Worm (Caenorhabditis elegans): ENCODE data around the gene F35H12.6.

Gene F35H12.6

DNA sequence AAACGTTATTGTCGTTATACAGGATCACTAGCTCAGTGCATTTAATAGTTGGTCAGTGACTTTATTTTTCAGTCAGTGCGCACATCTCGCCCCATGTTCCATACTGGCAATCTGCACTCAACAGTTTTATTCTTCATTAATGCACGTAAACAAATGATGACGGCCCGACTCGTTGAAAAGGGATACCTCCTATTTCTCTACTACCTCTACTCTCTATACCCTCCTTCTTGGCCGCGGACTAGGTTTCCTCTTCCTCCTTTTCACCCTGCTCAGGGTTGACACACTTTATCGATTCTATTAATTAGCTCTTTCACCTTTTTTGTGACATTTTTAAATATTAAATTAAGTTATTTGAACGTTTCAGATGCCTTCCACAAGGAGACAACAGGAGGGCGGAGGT lies 2.4 kb downstream of the F35H12.6 start, which contains the start of gene sel-12:
sel-12 (plus strand) TSS at position 358 of the 400 bp plus-strand sequence.
- no peak for TF ChIP-seq W03F9.2 (tag; optimal IDR thresholded peaks at IDR 0.05)
- TF ChIP-seq him-1 (tag; optimal IDR thresholded peaks at IDR 0.05): no peak
- TF ChIP-seq dao-5 (tag; optimal IDR thresholded peaks at IDR 0.05): no peak

DNA sequence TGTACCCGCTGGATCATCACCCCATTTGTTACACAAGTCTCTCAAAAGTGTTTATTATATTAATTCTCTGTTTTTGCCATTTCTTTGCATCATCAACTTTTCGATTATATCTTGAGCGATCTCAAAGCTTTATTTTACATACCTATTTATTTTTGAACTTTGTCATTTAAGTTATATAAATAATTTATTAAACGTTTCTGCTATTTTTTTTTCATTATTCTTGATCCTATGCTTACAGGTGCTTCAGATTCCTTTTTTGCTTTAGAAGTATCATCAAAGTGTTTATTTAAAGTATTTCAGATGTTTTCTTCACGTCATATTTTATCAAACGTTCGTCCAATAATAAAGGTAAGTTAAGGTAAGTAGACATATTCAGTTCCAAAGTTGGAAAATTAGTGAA lies 5.0 kb downstream of the F35H12.6 start, which contains the start of gene F35H12.5:
F35H12.5 (plus strand) TSS at position 301 of the 400 bp plus-strand sequence.
- TF ChIP-seq him-1 (tag; optimal IDR thresholded peaks at IDR 0.05) (no peak), dao-5 (tag; optimal IDR thresholded peaks at IDR 0.05) (no peak), W03F9.2 (tag; optimal IDR thresholded peaks at IDR 0.05) (no peak)

DNA sequence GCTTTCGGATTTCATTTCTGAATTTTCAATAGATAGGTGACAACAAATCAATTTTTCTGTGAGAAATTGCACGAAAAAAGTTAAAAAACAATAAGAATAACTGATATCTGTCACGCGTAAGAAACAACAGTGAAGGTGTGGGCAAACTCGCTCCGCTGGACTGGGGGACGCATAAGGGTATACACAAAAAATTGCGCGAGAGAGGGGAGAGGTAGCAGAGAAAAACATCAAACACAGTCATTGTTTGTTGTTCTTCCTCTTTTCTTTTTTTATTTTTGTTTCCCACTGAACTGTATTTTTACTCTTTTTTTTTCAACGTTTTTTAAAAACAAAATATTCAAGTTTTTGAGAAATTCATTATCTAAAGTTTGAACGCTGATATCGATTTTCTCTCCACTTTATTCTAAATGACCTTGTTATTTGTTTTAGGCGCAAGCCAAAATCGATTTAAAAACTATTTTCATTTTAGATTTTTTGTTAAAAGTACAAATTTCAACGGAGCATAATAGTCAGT lies 11.5 kb downstream of the F35H12.6 start, which contains the start of the genes pifk-1 and tbc-11:
pifk-1 (minus strand) TSS at position 17 of the 514 bp plus-strand sequence.
tbc-11 (plus strand) TSS at position 464 of the 514 bp plus-strand sequence.
- TF ChIP-seq him-1 (tag; optimal IDR thresholded peaks at IDR 0.05): no peak
- peak; percentile 63 for TF ChIP-seq W03F9.2 (tag; optimal IDR thresholded peaks at IDR 0.05)

DNA sequence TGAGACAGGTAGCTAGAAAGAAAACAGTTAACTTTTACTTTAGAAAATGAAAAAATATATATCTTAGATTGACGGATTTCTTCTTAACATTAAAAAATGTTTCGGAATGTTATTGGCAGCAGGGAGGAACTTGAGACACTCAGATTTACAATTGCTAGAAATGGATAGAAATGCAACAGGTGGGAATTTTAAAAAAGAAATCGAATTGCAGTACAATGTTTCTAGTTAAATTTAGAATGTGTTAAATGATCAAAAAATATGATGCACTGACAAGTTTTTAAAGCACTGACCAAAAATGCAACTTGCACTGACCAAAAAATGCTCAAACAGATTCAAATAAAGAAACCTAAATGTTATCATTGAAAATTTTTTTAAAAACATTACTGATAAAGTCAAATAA lies 13.0 kb downstream of the F35H12.6 start:
- TF ChIP-seq him-1 (tag; optimal IDR thresholded peaks at IDR 0.05) (no peak), dao-5 (tag; optimal IDR thresholded peaks at IDR 0.05) (no peak), W03F9.2 (tag; optimal IDR thresholded peaks at IDR 0.05) (no peak)

DNA sequence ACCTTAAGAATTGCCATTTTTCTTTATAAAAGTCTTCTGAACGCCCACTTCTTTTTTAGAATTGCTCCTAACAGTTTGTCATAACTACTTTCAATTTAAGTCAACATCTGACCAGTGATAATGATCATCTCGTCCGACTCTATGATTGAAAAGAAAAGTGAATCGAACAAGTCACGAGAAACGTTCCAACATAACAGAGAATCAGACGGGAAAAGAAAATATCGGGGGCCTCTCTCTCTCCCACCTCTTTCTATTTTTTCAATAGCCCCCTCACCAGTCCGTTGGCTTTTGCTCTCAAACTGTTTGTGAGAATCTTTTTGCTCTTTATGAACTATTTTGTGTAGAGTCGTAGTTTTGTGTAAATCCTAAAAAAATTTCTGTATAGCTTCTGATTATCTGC lies 14.5 kb downstream of the F35H12.6 start:
- TF ChIP-seq him-1 (tag; optimal IDR thresholded peaks at IDR 0.05) (no peak), W03F9.2 (tag; optimal IDR thresholded peaks at IDR 0.05) (no peak), dao-5 (tag; optimal IDR thresholded peaks at IDR 0.05) (no peak)

DNA sequence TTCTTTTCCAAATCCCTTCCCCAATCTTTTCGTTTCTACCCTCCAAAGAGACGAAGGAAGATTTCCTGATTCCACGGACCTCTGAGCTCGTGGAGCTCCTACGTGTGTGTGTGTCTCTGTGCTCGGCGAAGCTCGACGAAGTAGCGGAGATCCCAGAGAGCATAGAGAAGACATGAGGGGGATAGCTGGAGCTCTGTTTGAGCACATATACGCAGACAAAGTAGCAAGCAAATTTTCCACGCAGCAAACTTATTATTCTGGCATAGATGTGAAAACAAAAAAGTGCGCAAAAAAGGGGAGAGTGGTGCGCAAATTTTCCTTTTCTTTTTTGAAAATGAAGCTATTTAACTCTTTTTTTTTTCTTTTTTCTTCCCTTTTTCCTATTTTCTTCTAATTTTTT lies 19.8 kb downstream of the F35H12.6 start:
- TF ChIP-seq W03F9.2 (tag; optimal IDR thresholded peaks at IDR 0.05) (no peak), dao-5 (tag; optimal IDR thresholded peaks at IDR 0.05) (no peak), him-1 (tag; optimal IDR thresholded peaks at IDR 0.05) (peak; percentile 60)

DNA sequence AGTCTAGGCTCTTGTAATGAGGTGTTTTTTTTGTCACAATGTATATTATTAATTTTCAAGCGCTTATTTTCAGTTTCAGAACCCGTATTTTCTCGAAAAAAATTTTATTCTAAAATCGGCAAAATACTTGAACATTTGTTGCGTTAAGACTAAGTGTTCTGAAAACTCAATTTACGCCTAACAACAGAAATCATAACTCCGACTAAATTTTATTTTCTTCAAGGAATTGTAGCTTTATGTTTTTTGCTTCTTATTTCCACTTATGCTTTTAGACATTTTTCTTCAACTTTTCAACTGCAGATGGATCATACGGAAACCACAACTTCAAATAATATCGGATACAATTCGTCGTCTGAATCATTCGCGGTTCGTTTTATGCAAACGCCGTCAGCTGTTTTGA lies 20.4 kb downstream of the F35H12.6 start, which contains the start of gene F35H12.1:
F35H12.1 (plus strand) TSS at position 301 of the 400 bp plus-strand sequence.
- no peak for TF ChIP-seq dao-5 (tag; optimal IDR thresholded peaks at IDR 0.05)
- TF ChIP-seq W03F9.2 (tag; optimal IDR thresholded peaks at IDR 0.05): no peak
- no peak for TF ChIP-seq him-1 (tag; optimal IDR thresholded peaks at IDR 0.05)

DNA sequence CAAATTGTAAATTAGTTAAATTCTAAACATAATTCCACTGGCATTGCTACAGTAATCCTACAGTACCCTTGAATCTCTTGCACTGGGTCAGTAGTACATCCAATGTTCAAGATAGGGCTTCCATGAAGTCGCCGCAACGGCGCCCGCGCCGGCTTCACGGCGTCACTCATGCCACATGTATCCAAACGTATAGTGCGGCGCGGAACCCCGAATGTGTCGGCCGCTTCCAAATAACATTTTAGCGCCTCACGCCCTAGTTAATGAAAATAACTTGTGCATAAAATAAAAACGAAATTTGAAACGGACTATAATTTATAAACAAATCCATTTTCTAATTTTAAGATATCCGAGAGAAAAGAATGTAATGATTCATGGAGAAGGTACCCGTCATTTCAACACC lies 22.9 kb downstream of the F35H12.6 start:
- TF ChIP-seq W03F9.2 (tag; optimal IDR thresholded peaks at IDR 0.05) (no peak), dao-5 (tag; optimal IDR thresholded peaks at IDR 0.05) (no peak), him-1 (tag; optimal IDR thresholded peaks at IDR 0.05) (no peak)

DNA sequence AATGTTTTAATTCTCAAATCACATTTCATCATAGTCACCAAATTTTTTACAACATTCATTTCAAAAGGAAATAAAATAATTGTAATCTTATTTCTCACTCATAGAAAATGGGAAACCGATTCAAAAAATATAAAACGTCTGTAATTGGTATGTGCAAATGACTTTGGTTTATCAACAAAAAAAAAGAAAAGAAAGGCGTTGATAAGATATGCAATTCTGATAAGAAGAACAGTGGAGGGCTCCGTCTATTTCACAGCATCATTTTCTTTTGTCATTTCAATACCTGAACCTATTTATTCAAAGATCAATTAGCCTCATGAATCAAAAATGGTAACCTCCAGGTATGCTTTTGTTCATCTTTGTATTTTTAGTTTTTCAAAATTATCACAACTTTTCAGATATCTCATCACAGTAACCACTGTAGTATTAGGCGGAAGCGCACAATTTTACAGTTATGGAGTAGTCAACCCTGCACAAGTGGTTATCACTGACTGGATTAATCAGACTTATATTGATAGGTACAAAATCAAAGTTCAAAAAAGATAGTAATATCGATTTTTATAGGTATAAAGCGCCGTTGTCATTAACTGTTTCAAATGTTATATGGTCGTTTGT lies 25.3 kb downstream of the F35H12.6 start, which contains the start of gene F53H8.3:
F53H8.3 (plus strand) TSS at position 275 of the 615 bp plus-strand sequence.
- no peak for TF ChIP-seq W03F9.2 (tag; optimal IDR thresholded peaks at IDR 0.05)
- TF ChIP-seq him-1 (tag; optimal IDR thresholded peaks at IDR 0.05): no peak
- TF ChIP-seq dao-5 (tag; optimal IDR thresholded peaks at IDR 0.05): no peak

DNA sequence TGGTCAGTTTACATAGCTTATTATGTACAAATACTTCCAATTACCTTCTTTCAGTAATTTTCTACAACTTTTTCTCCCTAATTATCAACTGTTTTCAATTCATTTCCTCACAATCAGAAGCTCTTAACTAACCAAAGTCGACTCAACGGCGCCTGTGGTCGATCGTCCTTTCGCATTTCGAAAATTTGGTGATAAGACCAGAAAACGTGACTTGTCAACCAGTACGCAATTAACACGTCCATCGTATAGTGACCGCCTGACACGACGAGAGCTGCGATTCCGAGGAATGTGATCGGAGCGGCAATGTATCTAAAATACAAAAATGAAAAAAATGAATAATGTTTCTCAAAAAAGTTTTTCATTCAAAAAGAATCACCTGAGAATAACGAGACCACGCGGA lies 32.6 kb downstream of the F35H12.6 start:
- TF ChIP-seq W03F9.2 (tag; optimal IDR thresholded peaks at IDR 0.05) (no peak), dao-5 (tag; optimal IDR thresholded peaks at IDR 0.05) (no peak), him-1 (tag; optimal IDR thresholded peaks at IDR 0.05) (no peak)

DNA sequence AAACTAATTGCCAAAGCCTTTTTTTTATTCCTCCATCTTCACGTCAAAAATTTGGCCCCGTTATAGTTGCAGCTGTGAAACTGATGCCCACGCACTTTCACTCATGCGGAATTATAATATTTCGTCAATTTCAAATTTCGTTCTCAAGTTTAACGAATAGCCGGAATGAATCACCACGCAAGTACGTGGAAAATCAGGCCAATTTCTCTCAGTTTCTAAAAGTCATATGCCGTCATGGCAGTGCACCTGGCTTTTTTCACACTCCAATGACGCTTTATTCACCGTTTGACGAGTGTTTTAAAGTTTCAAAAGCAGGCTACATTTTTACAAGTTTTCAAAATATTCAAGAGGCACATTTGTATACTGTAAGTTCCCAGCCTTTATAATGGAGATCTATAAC lies 34.8 kb downstream of the F35H12.6 start:
- TF ChIP-seq him-1 (tag; optimal IDR thresholded peaks at IDR 0.05) (no peak), dao-5 (tag; optimal IDR thresholded peaks at IDR 0.05) (no peak), W03F9.2 (tag; optimal IDR thresholded peaks at IDR 0.05) (no peak)

DNA sequence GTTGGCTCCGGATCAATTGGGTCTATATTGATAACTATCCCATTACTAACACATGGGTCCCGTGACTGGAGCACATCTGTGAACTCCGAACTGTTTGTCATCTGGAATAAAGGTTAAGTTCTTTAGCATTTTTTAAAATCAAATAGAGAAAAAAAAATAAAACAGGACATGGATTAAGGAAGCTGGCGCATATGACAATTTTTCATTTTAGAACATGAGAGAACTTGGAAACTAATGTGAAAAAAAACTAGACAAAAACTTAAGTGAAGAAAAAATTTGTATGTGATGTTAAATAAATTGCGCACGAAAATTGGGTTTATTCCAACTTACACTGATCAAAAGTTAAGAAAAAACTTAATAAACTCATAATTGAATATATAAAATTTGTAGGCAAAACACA lies 35.7 kb downstream of the F35H12.6 start, which contains the start of gene sms-2:
sms-2 (minus strand) TSS at position 101 of the 400 bp plus-strand sequence.
- TF ChIP-seq W03F9.2 (tag; optimal IDR thresholded peaks at IDR 0.05): no peak
- no peak for TF ChIP-seq dao-5 (tag; optimal IDR thresholded peaks at IDR 0.05)
- TF ChIP-seq him-1 (tag; optimal IDR thresholded peaks at IDR 0.05): no peak

DNA sequence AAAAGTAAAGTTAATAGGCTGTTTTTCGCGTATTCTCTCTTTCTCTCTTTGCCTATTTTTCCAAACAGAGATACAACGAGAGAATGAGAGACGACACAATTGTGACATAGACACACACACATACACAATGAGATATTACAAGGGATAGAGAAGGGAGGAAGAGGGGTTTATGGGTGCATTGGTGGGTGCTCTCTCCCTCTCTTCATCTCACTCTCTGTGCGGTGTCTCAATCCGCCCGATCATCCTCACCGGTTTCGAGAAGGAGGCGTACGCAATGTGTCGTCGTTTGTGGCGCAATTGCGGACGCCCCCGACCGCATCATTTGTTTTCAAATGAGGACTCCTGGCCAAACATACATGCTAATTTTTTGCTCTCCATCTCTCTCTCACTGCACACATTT lies 36.4 kb downstream of the F35H12.6 start:
- peak; percentile 75 for TF ChIP-seq W03F9.2 (tag; optimal IDR thresholded peaks at IDR 0.05)
- TF ChIP-seq him-1 (tag; optimal IDR thresholded peaks at IDR 0.05): peak; percentile 95
- TF ChIP-seq dao-5 (tag; optimal IDR thresholded peaks at IDR 0.05): no peak

DNA sequence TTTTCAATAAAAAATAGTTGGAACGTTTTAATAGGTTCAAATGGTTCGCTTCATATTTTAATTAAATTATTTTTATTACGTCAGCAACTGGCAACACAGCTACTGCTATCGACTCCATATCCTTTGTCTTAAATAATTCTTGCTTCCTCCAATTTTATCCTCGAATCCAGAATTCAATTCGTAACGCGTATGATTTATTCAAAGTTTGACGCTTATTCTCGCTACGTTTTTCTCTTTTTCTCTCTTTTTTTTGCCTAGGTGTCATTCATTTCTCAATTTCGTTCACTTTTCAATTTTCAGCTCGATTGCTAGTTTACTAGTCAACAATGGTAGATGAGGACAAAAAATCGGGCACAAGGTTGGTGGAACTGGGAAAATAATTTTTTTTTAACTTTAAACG lies 37.4 kb downstream of the F35H12.6 start, which contains the start of gene arr-1:
arr-1 (plus strand) TSS at position 301 of the 400 bp plus-strand sequence.
- TF ChIP-seq dao-5 (tag; optimal IDR thresholded peaks at IDR 0.05): no peak
- TF ChIP-seq him-1 (tag; optimal IDR thresholded peaks at IDR 0.05): no peak
- no peak for TF ChIP-seq W03F9.2 (tag; optimal IDR thresholded peaks at IDR 0.05)
